Worm (Caenorhabditis elegans): Measurements from ENCODE around the gene grl-23.
A peak's percentile ranks its signal among the peaks of the same experiment; 100 is the strongest.

DNA sequence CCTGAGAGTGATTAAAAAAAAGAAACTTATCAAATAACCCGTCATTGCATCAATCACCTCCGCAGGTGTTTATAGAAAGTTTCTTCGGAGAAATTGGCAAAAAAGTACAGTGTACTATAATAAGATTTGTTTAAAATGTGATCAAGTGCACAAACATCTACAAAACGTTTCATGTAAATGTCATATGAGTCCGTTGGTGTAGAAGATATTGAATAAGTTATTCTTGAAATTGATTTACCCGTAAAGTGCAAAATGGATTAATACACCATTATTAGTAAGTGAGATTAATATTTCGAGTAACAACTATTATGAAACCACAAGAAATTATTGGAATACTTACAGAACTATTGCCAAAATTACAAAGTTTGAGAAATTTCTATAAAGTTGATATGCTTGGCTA, 45.6 kb downstream of the grl-23 start:
- peak; percentile 16 for TF ChIP-seq blmp-1 (tag; optimal IDR thresholded peaks at IDR 0.05; ENCODE audit: insufficient read depth)
- TF ChIP-seq elt-3 (tag; optimal IDR thresholded peaks at IDR 0.05): no peak
- no peak for TF ChIP-seq ztf-4 (tag; optimal IDR thresholded peaks at IDR 0.05)
- TF ChIP-seq nhr-23 (tag; optimal IDR thresholded peaks at IDR 0.05): no peak
- TF ChIP-seq skn-1 (tag; optimal IDR thresholded peaks at IDR 0.05): no peak
